Worm (Caenorhabditis elegans): ENCODE measurements around the gene oig-5.
"Not testable (repeated sequence)": the region's sequence is repeated elsewhere in the genome, so short reads cannot be mapped to it uniquely, and the experiment has no call there.

The oig-5 gene

ce11 chrIV:14770663-14771062 is 36.3 kb upstream of the oig-5 start:
- TF ChIP-seq lsy-2 (tag; optimal IDR thresholded peaks at IDR 0.05) (no peak), nhr-12 (tag; optimal IDR thresholded peaks at IDR 0.05) (no peak), elt-3 (tag; optimal IDR thresholded peaks at IDR 0.05) (no peak), lin-13 (tag; optimal IDR thresholded peaks at IDR 0.05) (no peak), cnd-1 (tag; optimal IDR thresholded peaks at IDR 0.05) (no peak), nhr-2 (tag; optimal IDR thresholded peaks at IDR 0.05) (no peak), M03D4.4 (tag; optimal IDR thresholded peaks at IDR 0.05) (no peak), pha-4 (tag; optimal IDR thresholded peaks at IDR 0.05) (no peak), ceh-39 (tag; optimal IDR thresholded peaks at IDR 0.05) (no peak), unc-62 (GFP tag; optimal IDR thresholded peaks at IDR 0.05) (no peak), mep-1 (tag; optimal IDR thresholded peaks at IDR 0.05) (no peak), nhr-28 (tag; optimal IDR thresholded peaks at IDR 0.05) (no peak), nhr-76 (tag; optimal IDR thresholded peaks at IDR 0.05) (no peak), unc-39 (tag; optimal IDR thresholded peaks at IDR 0.05) (no peak), elt-1 (tag; optimal IDR thresholded peaks at IDR 0.05; ENCODE audit: borderline replicate concordance, insufficient read depth) (no peak), drap-1 (GFP tag; optimal IDR thresholded peaks at IDR 0.05) (no peak), lin-32 (GFP tag; optimal IDR thresholded peaks at IDR 0.05) (no peak), zip-8 (tag; optimal IDR thresholded peaks at IDR 0.05) (no peak), ces-1 (GFP tag; optimal IDR thresholded peaks at IDR 0.05) (no peak)

- TF ChIP-seq sem-2 (GFP tag; optimal IDR thresholded peaks at IDR 0.05), result no peak
- no peak for TF ChIP-seq hlh-1 (tag; optimal IDR thresholded peaks at IDR 0.05)
- TF ChIP-seq tbx-8 (GFP tag; optimal IDR thresholded peaks at IDR 0.05), result no peak
- TF ChIP-seq ceh-39 (tag; optimal IDR thresholded peaks at IDR 0.05), result no peak
- no peak for TF ChIP-seq blmp-1 (tag; optimal IDR thresholded peaks at IDR 0.05)
- TF ChIP-seq unc-120 (tag; optimal IDR thresholded peaks at IDR 0.05; ENCODE audit: poor library complexity, severe bottlenecking), result no peak
- TF ChIP-seq cnd-1 (tag; optimal IDR thresholded peaks at IDR 0.05), result no peak
- TF ChIP-seq sptf-1 (tag; optimal IDR thresholded peaks at IDR 0.05), result no peak
- TF ChIP-seq ham-2 (GFP tag; optimal IDR thresholded peaks at IDR 0.05), result no peak
- TF ChIP-seq zip-8 (tag; optimal IDR thresholded peaks at IDR 0.05), result no peak
- TF ChIP-seq nhr-76 (tag; optimal IDR thresholded peaks at IDR 0.05), result no peak
- no peak for TF ChIP-seq unc-62 (GFP tag; optimal IDR thresholded peaks at IDR 0.05)
- TF ChIP-seq ceh-83 (GFP tag; optimal IDR thresholded peaks at IDR 0.05), result no peak
- no peak for TF ChIP-seq elt-3 (tag; optimal IDR thresholded peaks at IDR 0.05)
- no peak for TF ChIP-seq mep-1 (tag; optimal IDR thresholded peaks at IDR 0.05)
- TF ChIP-seq nhr-12 (tag; optimal IDR thresholded peaks at IDR 0.05), result no peak
- TF ChIP-seq bed-3 (GFP tag; optimal IDR thresholded peaks at IDR 0.05), result no peak
- no peak for TF ChIP-seq nhr-28 (tag; optimal IDR thresholded peaks at IDR 0.05)
- no peak for TF ChIP-seq pha-4 (tag; optimal IDR thresholded peaks at IDR 0.05)
- TF ChIP-seq ceh-43 (GFP tag; optimal IDR thresholded peaks at IDR 0.05), result no peak
Measured at ce11 chrIV:14771325-14771724, 35.7 kb upstream of the oig-5 start, which contains the start of gene degl-1. Gene degl-1 (minus strand): TSS chrIV:14771425.

ce11 chrIV:14773280-14774071 is 33.5 kb upstream of the oig-5 start, which contains the start of gene Y57G11C.36:
Gene Y57G11C.36 (minus strand): TSS chrIV:14773781.
- TF ChIP-seq nhr-2 (tag; optimal IDR thresholded peaks at IDR 0.05), result no peak
- no peak for TF ChIP-seq mls-2 (tag; optimal IDR thresholded peaks at IDR 0.05)
- no peak for TF ChIP-seq mab-5 (tag; optimal IDR thresholded peaks at IDR 0.05)

- TF ChIP-seq nhr-237 (tag; optimal IDR thresholded peaks at IDR 0.05); nhr-2 (tag; optimal IDR thresholded peaks at IDR 0.05); ham-2 (GFP tag; optimal IDR thresholded peaks at IDR 0.05): not testable (repeated sequence)
Measured at ce11 chrIV:14774454-14774853, 32.5 kb upstream of the oig-5 start, which contains the start of gene Y57G11C.51. Gene Y57G11C.51 (minus strand): TSS chrIV:14774554.

- TF ChIP-seq ceh-83 (GFP tag; optimal IDR thresholded peaks at IDR 0.05) (no peak), nhr-2 (tag; optimal IDR thresholded peaks at IDR 0.05) (no peak), nhr-76 (tag; optimal IDR thresholded peaks at IDR 0.05) (no peak), bed-3 (GFP tag; optimal IDR thresholded peaks at IDR 0.05) (no peak), ces-1 (GFP tag; optimal IDR thresholded peaks at IDR 0.05) (no peak), flh-1 (GFP tag; optimal IDR thresholded peaks at IDR 0.05) (no peak), zip-8 (tag; optimal IDR thresholded peaks at IDR 0.05) (no peak)
Measured at ce11 chrIV:14781537-14781936, 25.5 kb upstream of the oig-5 start, which contains the start of gene Y57G11C.8. Gene Y57G11C.8 (plus strand): TSS chrIV:14781837.

Data from whole organism, mixed stage, embryonic.